Worm (Caenorhabditis elegans) whole organism, L2 larva: ENCODE results near the gene T16H12.2.

Source experiments
- C34F6.9 ChIP-seq: fragments of 150-350 bp; optimal IDR thresholded peaks from 2 replicates; lab custom pipeline; 2014; ENCODE audit warnings: missing biosample characterization, missing genetic modification characterization
- F13H6.1 ChIP-seq: sonication (generic microtip); optimal IDR thresholded peaks from 2 replicates; lab custom pipeline; 2016; ENCODE audit warnings: missing genetic modification characterization, missing compliant biosample characterization
- R02D3.7 ChIP-seq: fragments of 150-350 bp; optimal IDR thresholded peaks from 2 replicates; lab custom pipeline; 2014; ENCODE audit warnings: missing biosample characterization, missing genetic modification characterization
- Y55F3AM.14 ChIP-seq: fragments of 200-800 bp; sonication (Bioruptor generic); optimal IDR thresholded peaks from 2 replicates; lab custom pipeline; 2018; ENCODE audit warnings: mild to moderate bottlenecking, missing genetic modification characterization, missing compliant biosample characterization
- blmp-1 ChIP-seq: sonication (generic microtip); optimal IDR thresholded peaks from 2 replicates; lab custom pipeline; 2017; ENCODE audit warnings: missing genetic modification characterization, mild to moderate bottlenecking, missing compliant biosample characterization, antibody characterized with exemption, moderate library complexity; ENCODE audit not compliant: insufficient read depth
- ceh-16 ChIP-seq: fragments of 150-350 bp; optimal IDR thresholded peaks from 2 replicates; lab custom pipeline; 2014; ENCODE audit warnings: missing biosample characterization, missing genetic modification characterization
- crh-2 ChIP-seq: sonication (generic microtip); optimal IDR thresholded peaks from 2 replicates; lab custom pipeline; 2017; ENCODE audit warnings: missing biosample characterization, missing genetic modification characterization
- egl-27 ChIP-seq: sonication (generic microtip); optimal IDR thresholded peaks from 3 replicates; lab custom pipeline; 2017; ENCODE audit warnings: missing biosample characterization, missing genetic modification reagents, missing genetic modification characterization
- fos-1 ChIP-seq: fragments of 150-350 bp; optimal IDR thresholded peaks from 2 replicates; lab custom pipeline; 2014; ENCODE audit warnings: missing biosample characterization, missing genetic modification characterization
- gmeb-1 ChIP-seq: fragments of 150-350 bp; optimal IDR thresholded peaks from 2 replicates; lab custom pipeline; 2014; ENCODE audit warnings: missing biosample characterization, missing genetic modification characterization
- lin-13 ChIP-seq: fragments of 150-350 bp; optimal IDR thresholded peaks from 2 replicates; lab custom pipeline; 2014; ENCODE audit warnings: missing biosample characterization, missing genetic modification reagents, missing genetic modification characterization
- lin-39 ChIP-seq: fragments of 150-350 bp; optimal IDR thresholded peaks from 2 replicates; lab custom pipeline; 2014; ENCODE audit warnings: missing biosample characterization, missing genetic modification reagents, missing genetic modification characterization
- lsy-2 ChIP-seq, 2 experiments: fragments of 150-350 bp in 1 of 2; sonication (generic microtip) in 1 of 2; optimal IDR thresholded peaks; 2 replicates each; lab custom pipeline; 2014 to 2017; ENCODE audit warnings: missing biosample characterization in 2 of 2, missing genetic modification characterization in 2 of 2
- mab-5 ChIP-seq: fragments of 150-350 bp; optimal IDR thresholded peaks from 2 replicates; lab custom pipeline; 2014; ENCODE audit warnings: missing biosample characterization, missing genetic modification characterization
- nhr-11 ChIP-seq: fragments of 150-350 bp; optimal IDR thresholded peaks from 2 replicates; lab custom pipeline; 2014; ENCODE audit warnings: missing biosample characterization, missing genetic modification characterization
- nhr-129 ChIP-seq: fragments of 150-350 bp; optimal IDR thresholded peaks from 2 replicates; lab custom pipeline; 2014; ENCODE audit warnings: missing biosample characterization, missing genetic modification characterization
- nhr-23 ChIP-seq: fragments of 150-350 bp; optimal IDR thresholded peaks from 2 replicates; lab custom pipeline; 2014; ENCODE audit warnings: missing biosample characterization, missing genetic modification reagents, missing genetic modification characterization
- nhr-237 ChIP-seq: fragments of 150-350 bp; optimal IDR thresholded peaks from 2 replicates; lab custom pipeline; 2014; ENCODE audit warnings: missing biosample characterization, missing genetic modification characterization
- nhr-25 ChIP-seq: fragments of 150-350 bp; sonication (generic microtip); optimal IDR thresholded peaks from 3 replicates; lab custom pipeline; 2014; ENCODE audit warnings: missing biosample characterization, missing genetic modification characterization
- peb-1 ChIP-seq: fragments of 150-350 bp; optimal IDR thresholded peaks from 2 replicates; lab custom pipeline; 2014; ENCODE audit warnings: missing biosample characterization, missing genetic modification characterization
- sma-3 ChIP-seq: sonication (generic microtip); optimal IDR thresholded peaks from 2 replicates; lab custom pipeline; 2016; ENCODE audit warnings: missing genetic modification reagents, missing genetic modification characterization, missing compliant biosample characterization
- sma-9 ChIP-seq, 2 experiments: fragments of 150-350 bp in 1 of 2; sonication (generic microtip) in 1 of 2; optimal IDR thresholded peaks; 2 replicates each; lab custom pipeline; 2014 to 2016; ENCODE audit warnings: missing genetic modification characterization in 2 of 2, mild to moderate bottlenecking in 1 of 2, missing biosample characterization in 1 of 2, missing compliant biosample characterization in 1 of 2, missing genetic modification reagents in 1 of 2, moderate library complexity in 1 of 2
- snpc-4 ChIP-seq: fragments of 150-350 bp; optimal IDR thresholded peaks from 2 replicates; lab custom pipeline; 2014; ENCODE audit warnings: missing biosample characterization, missing genetic modification characterization
- unc-55 ChIP-seq: fragments of 150-350 bp; sonication (generic microtip); optimal IDR thresholded peaks from 3 replicates; lab custom pipeline; 2014; ENCODE audit warnings: missing biosample characterization, missing genetic modification reagents, missing genetic modification characterization
- zag-1 ChIP-seq: fragments of 150-350 bp; optimal IDR thresholded peaks from 2 replicates; lab custom pipeline; 2014; ENCODE audit warnings: missing biosample characterization, missing genetic modification characterization
- ztf-4 ChIP-seq: fragments of 150-350 bp; optimal IDR thresholded peaks from 2 replicates; lab custom pipeline; 2014; ENCODE audit warnings: missing biosample characterization, missing genetic modification characterization

T16H12.2 gene

DNA sequence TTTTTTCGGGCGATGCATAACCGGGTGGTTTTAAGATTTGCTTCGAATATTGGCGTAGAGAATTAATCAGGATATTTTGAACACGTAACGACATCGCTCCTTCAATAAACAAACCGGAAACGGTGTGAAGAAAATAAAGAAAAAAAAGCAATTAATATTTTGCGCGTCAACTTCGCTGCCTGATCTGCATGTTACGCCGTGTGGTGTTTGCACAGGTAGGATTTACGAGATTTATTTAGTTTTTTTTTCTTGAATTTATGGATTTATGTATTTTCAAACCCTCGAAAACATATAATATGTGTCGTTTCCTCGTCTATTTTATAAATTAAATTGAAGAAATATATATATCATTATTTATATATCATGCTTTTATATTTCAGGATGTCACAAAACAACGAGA is 28.6 kb downstream of the T16H12.2 start, which contains the start of the genes ZK1128.1 and mett-10:
ZK1128.1 (minus strand) TSS at position 99 of the 400 bp plus-strand sequence.
mett-10 (plus strand) TSS at position 375 of the 400 bp plus-strand sequence.
- TF ChIP-seq unc-55 (GFP tag; lab: Kevin White, UChicago) = peak; percentile 54
- TF ChIP-seq lsy-2 (tag; optimal IDR thresholded peaks at IDR 0.05; lab: Kevin White, UChicago) = peak in 1 of 2 experiments; percentile 58
- peak; percentile 60 for TF ChIP-seq gmeb-1 (tag; lab: Kevin White, UChicago)
- TF ChIP-seq R02D3.7 = peak; percentile 66
- TF ChIP-seq C34F6.9 (tag; lab: Kevin White, UChicago) = peak; percentile 48
- TF ChIP-seq ztf-4 = no peak
- TF ChIP-seq lin-39 = no peak
- TF ChIP-seq, all 48 proteins: peak for 5

DNA sequence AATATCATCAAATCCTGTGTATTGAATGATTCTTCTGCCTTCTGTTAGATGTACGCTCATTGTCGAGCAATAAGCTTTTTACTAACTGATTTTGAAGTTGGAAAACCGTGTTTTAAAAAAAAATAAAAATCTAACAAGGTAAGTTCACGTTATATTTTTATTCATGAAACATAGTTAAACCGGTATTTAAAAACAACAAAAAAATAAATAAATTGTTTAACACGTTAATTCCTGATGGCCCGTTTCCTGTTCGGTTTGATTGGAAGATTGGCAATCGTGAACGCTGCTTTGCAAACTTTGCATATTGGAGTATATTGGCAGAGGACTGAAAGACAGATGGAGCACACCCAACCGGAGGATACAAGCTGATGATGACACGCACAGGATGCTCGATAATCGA is 32.7 kb downstream of the T16H12.2 start, which contains the start of gene ZK1128.3:
ZK1128.3 (minus strand) TSS at position 101 of the 400 bp plus-strand sequence.
- TF ChIP-seq nhr-11 (tag; lab: Kevin White, UChicago) (no peak), mab-5 (tag; lab: Kevin White, UChicago) (no peak), sma-9 (GFP tag; optimal IDR thresholded peaks at IDR 0.05; lab: Kevin White, UChicago) (no peak), sma-9 (tag; optimal IDR thresholded peaks at IDR 0.05; lab: Kevin White, UChicago) (no peak), egl-27 (tag; lab: Kevin White, UChicago) (no peak)
- TF ChIP-seq, all 48 proteins: peak for 0

DNA sequence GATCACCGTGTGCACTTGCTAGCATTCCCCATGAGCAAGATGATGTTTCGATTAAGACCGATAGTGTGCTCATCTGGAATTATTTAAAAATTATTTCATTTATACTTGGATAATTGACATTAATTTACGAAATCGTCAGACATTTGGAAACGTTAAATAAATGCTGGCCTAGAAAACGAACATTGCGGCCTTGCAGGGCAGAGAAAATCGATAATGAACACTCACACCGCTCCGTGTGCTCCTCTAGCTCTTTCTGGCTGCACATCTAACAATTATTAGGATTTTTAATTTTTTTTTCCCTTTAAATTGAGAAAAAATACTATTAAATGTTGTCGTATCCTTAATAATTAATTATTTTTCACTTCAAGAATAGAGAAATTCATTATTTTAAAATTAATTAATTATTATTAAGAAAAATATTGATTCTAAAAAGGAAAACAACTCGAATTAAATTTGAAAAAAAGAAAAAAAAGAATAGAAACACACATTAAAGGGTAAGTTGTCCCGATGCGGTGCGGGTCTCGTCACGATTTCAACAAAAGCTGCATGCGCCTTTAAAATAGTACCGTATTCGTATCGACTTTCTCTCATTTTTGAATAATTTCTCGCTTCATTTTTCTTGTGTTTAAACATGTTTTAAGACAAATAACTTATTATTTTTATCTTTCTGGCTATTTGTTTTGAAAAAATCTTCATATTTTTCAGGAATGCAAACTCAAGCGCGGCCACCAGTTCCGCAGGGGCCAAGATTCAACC is 34.2 kb downstream of the T16H12.2 start, which contains the start of the genes gtf-2H3 and ham-3:
gtf-2H3 (minus strand) TSS at position 73 of the 756 bp plus-strand sequence.
ham-3 (plus strand) TSS at position 706 of the 756 bp plus-strand sequence.
- TF ChIP-seq C34F6.9 (tag; lab: Kevin White, UChicago) (peak; percentile 40), unc-55 (GFP tag; lab: Kevin White, UChicago) (peak; percentile 34), nhr-23 (tag; lab: Kevin White, UChicago) (no peak), peb-1 (tag; lab: Kevin White, UChicago) (no peak), lsy-2 (tag; optimal IDR thresholded peaks at IDR 0.05; lab: Kevin White, UChicago) (peak in 1 of 2 experiments; percentile 13)

- TF ChIP-seq F13H6.1 (tag; lab: Kevin White, UChicago) (peak; percentile 49), sma-3 (GFP tag; lab: Kevin White, UChicago) (peak; percentile 1), nhr-237 (no peak), R02D3.7 (no peak), unc-55 (GFP tag; lab: Kevin White, UChicago) (peak; percentile 44), C34F6.9 (tag; lab: Kevin White, UChicago) (peak; percentile 55), nhr-129 (tag; lab: Kevin White, UChicago) (peak; percentile 14), lsy-2 (tag; optimal IDR thresholded peaks at IDR 0.05; lab: Kevin White, UChicago) (peak; percentile 50 to 59), sma-9 (GFP tag; optimal IDR thresholded peaks at IDR 0.05; lab: Kevin White, UChicago) (peak; percentile 23), sma-9 (tag; optimal IDR thresholded peaks at IDR 0.05; lab: Kevin White, UChicago) (no peak), zag-1 (peak; percentile 1), lin-13 (GFP tag; lab: Kevin White, UChicago) (peak; percentile 53), snpc-4 (tag; lab: Kevin White, UChicago) (no peak)
Measured at ce11 chrIII:10123586-10124233, 37.6 kb downstream of the T16H12.2 start, which contains the start of gene ttll-4. ttll-4 (plus strand) TSS chrIII:10124183.

- peak; percentile 35 for TF ChIP-seq sma-9 (GFP tag; optimal IDR thresholded peaks at IDR 0.05; lab: Kevin White, UChicago)
- no peak for TF ChIP-seq sma-9 (tag; optimal IDR thresholded peaks at IDR 0.05; lab: Kevin White, UChicago)
- peak; percentile 19 for TF ChIP-seq nhr-129 (tag; lab: Kevin White, UChicago)
- peak; percentile 26 for TF ChIP-seq unc-55 (GFP tag; lab: Kevin White, UChicago)
- peak in 1 of 2 experiments; percentile 34 for TF ChIP-seq lsy-2 (tag; optimal IDR thresholded peaks at IDR 0.05; lab: Kevin White, UChicago)
- TF ChIP-seq nhr-237 = no peak
- TF ChIP-seq, all 48 proteins: peak for 4
Measured at ce11 chrIII:10126375-10126774, 40.3 kb downstream of the T16H12.2 start.

DNA sequence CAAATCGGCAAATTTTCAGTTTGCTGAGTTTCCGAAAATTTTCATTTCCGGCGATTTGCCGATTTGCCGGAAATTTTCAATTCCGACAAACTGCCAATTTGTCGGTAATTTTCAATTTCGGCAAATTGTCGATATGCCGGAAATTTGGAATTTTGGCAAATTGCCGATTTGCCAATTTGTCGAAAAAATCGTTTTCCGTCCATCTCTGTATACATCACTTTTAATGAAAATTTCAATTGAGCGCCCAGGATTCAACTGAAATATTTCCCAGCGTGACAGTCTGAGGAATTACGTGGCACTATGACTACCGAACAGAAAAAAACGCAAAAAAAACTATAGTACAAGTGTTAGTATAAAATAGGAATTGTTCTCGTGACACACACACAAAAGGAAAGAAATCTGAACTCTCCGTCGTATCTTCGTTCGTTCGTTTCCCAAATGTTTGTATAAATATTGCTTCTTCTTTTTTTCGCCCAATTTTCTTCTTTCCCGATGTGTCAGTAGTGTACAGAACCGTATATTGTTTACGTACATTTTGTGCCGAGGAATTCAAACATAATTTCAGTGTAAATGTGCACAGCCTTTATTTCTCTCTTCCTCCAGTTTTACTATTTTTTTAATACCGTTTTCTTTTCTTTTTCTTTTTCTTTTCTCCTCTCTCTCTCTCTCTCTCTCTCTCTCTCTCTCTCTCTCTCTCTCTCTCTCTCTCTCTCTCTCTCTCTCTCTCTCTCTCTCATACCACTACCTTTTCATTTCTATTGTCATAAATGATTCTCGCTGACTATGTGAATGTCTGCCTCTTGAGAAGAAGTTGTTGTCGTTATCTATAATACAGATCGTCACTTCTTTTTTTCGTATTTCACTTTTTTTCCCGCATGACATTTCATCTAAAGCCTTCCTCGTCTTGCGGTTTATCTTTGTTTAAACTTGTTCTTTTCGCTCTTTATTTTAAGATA is 46.7 kb downstream of the T16H12.2 start:
- TF ChIP-seq nhr-25 (tag; lab: Kevin White, UChicago) (peak; percentile 42), fos-1 (tag; lab: Kevin White, UChicago) (peak; percentile 46), sma-9 (GFP tag; optimal IDR thresholded peaks at IDR 0.05; lab: Kevin White, UChicago) (no peak), sma-9 (tag; optimal IDR thresholded peaks at IDR 0.05; lab: Kevin White, UChicago) (no peak), Y55F3AM.14 (GFP tag; lab: Kevin White, UChicago) (peak; percentile 20), egl-27 (tag; lab: Kevin White, UChicago) (peak; percentile 7), ceh-16 (tag; lab: Kevin White, UChicago) (no peak), gmeb-1 (tag; lab: Kevin White, UChicago) (peak; percentile 43), crh-2 (tag; lab: Kevin White, UChicago) (peak; percentile 8), blmp-1 (tag; lab: Kevin White, UChicago) (peak; percentile 45), zag-1 (no peak), lsy-2 (tag; optimal IDR thresholded peaks at IDR 0.05; lab: Kevin White, UChicago) (peak in 1 of 2 experiments; percentile 25)
